Worm (Caenorhabditis elegans): ENCODE data around the gene K05F1.10.
"Not testable (repeated sequence)": the region's sequence is repeated elsewhere in the genome, so short reads cannot be mapped to it uniquely, and the experiment has no call there.

The K05F1.10 gene

DNA sequence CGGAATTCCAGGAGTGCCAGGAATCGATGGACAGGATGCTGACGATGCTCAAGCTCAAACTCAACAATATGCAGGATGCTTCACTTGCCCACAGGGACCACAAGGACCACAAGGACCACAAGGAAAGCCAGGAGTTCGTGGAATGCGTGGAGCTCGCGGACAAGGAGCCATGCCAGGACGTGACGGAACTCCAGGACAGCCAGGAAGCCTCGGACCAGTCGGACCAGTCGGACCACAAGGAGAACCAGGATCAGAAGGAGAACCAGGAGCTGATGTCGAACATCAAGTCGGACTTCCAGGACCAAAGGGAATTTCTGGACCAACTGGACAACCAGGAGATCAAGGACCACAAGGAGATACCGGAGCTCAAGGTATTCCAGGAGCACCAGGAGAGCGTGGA is 26.1 kb upstream of the K05F1.10 start:
- TF ChIP-seq him-1 (tag; optimal IDR thresholded peaks at IDR 0.05): no peak
- no peak for TF ChIP-seq dao-5 (tag; optimal IDR thresholded peaks at IDR 0.05)
- TF ChIP-seq W03F9.2 (tag; optimal IDR thresholded peaks at IDR 0.05): no peak

DNA sequence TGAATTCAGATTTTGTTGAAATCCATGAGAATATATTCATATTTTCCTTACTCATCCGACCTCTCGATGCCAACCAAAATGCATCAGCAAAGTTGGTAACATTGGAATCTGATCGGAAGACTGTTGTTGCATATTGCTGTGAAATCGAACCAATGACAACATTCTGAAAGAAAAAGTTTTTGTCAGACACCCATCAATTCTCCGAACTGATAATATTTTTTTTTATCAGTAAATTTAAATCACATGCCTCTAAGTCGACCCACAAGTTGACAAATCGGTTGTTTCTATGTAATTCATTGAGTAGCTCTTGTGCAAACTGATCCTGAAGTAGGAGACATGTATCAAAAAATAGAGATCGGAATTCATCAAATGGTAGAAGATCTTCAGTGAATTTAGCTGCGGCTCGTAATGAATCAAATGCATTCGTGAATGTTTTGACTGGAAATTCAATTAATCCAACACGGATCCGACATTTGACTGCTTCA is 24.7 kb upstream of the K05F1.10 start, which contains the start of gene col-74:
Gene col-74, plus strand, starts transcription at position 435 of the 485 bp plus-strand sequence.
- no peak for TF ChIP-seq him-1 (tag; optimal IDR thresholded peaks at IDR 0.05)
- no peak for TF ChIP-seq dao-5 (tag; optimal IDR thresholded peaks at IDR 0.05)
- no peak for TF ChIP-seq W03F9.2 (tag; optimal IDR thresholded peaks at IDR 0.05)

DNA sequence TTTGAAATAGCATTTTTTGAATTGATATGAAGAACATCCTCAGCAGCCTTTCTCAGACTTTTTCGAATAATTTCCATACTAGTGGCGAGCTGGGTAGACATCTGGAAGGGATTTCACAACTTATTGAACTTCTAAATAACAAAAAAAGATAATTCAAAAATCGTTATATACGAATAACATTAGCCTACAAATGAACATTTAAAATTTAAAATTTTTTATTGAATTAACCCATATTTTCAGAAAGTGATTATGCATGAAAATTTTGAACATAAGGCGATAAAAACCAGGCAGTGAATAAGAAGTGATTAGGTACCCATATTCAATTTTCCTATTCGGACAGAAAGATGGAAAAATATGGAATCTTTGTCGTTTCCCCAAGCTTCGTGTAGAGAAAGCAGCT is 23.2 kb upstream of the K05F1.10 start, which contains the start of gene ZK1248.11:
Gene ZK1248.11, minus strand, starts transcription at position 101 of the 400 bp plus-strand sequence.
- no peak for TF ChIP-seq dao-5 (tag; optimal IDR thresholded peaks at IDR 0.05)
- TF ChIP-seq W03F9.2 (tag; optimal IDR thresholded peaks at IDR 0.05): no peak
- no peak for TF ChIP-seq him-1 (tag; optimal IDR thresholded peaks at IDR 0.05)

DNA sequence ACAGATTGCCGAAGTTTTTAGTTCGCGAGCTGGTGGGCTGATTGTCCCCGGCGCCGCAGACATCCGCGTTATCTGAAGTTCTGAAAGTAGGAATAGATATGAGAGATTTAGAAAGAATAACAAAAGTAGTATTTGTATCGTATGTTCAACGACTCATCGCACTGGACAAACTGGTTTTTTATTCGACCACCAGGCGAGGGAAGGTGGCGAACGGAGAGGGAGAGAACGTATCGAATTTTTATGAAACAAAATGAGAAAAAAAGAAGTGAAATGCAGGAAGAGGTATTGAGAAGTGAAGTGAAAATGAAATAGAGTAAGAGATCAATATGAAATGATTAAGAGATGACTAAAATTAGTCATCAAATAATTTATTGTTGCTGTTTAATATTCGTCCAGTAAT is 22.1 kb upstream of the K05F1.10 start, which contains the start of gene tbc-2:
Gene tbc-2, minus strand, starts transcription at position 80 of the 400 bp plus-strand sequence.
- no peak for TF ChIP-seq him-1 (tag; optimal IDR thresholded peaks at IDR 0.05)
- no peak for TF ChIP-seq W03F9.2 (tag; optimal IDR thresholded peaks at IDR 0.05)
- no peak for TF ChIP-seq dao-5 (tag; optimal IDR thresholded peaks at IDR 0.05)

DNA sequence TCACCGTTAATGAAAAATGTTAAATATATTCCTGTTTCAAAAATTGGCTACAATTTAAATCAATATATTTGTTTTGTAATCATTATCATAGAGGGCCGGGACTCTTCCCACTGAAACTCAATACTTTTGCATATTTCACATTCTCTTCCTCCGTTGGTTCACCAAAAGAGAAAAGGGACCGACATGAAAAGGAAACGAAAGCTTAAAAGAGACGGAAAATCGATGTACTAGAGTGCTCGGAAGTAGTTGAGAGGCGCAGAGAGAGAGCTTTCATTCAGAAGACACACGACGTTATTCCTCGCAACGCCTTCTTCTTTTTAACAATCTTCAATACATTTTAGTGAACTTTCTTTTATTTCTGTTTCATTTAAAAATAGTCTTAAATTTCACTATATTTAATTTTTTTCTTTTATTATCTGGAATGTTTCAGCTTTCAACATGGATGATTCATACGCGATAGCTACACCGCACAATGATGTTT is 15.0 kb upstream of the K05F1.10 start, which contains the start of gene ehs-1:
Gene ehs-1, plus strand, starts transcription at position 431 of the 481 bp plus-strand sequence.
- no peak for TF ChIP-seq dao-5 (tag; optimal IDR thresholded peaks at IDR 0.05)

DNA sequence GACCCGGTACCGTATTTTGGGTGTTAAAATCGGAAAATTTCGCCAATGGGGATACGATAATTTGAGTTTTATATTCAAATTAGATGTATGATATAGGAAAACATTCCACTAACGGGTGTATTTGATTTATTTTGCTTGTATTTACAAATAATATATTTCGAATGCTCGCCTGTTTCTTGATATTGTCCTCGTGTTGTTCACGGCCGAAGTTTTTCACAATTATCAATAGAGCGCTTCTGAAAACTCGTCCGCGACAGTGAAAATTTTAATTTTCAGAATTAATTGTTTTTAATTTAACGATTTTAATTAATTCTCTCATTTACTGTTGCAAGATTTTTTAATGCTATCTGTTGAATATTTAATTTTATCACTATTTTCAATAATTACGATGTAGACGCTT is 14.4 kb upstream of the K05F1.10 start:
- TF ChIP-seq W03F9.2 (tag; optimal IDR thresholded peaks at IDR 0.05): peak; percentile 61
- no peak for TF ChIP-seq dao-5 (tag; optimal IDR thresholded peaks at IDR 0.05)

DNA sequence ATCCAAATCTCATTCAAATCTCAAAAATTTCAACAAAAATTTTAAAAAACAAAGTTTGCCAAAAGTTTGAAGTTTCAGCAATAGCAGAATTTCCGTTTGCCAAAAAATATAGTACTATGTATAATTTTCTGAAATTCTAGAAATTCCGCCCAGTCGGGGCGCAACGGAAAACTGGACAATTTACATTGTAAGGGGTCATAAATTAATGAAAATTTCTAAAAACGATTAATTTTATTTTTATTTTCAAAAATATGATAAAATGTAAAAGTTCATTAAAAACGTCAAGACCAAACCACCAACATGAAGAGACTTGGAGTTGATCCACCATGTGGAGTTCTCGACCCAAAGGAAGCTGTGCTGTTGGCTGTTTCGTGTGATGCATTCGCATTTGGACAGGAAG is 13.0 kb upstream of the K05F1.10 start, which contains the start of gene ZK1248.4:
Gene ZK1248.4, plus strand, starts transcription at position 301 of the 400 bp plus-strand sequence.
- TF ChIP-seq dao-5 (tag; optimal IDR thresholded peaks at IDR 0.05) (no peak), him-1 (tag; optimal IDR thresholded peaks at IDR 0.05) (no peak), W03F9.2 (tag; optimal IDR thresholded peaks at IDR 0.05) (no peak)

DNA sequence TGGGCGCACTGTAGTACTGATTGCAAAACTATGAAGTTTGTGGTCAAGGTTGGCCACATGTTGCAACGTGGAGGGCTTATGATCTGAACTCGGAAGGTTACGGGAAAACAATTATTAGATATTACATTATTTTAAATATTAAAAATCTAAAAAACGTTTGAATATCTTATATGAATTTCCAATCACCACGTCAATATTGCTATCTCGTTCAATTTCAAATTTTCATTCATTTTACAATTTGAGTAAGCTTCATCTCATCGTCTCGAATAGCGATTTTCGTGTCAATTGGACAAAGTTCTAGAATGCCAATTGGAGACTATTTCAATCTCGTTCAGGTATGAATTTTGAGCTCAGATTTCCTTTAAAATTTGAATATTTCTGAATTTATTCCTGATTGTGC is 11.1 kb upstream of the K05F1.10 start, which contains the start of gene ZK1248.20:
Gene ZK1248.20, plus strand, starts transcription at position 301 of the 400 bp plus-strand sequence.
- TF ChIP-seq dao-5 (tag; optimal IDR thresholded peaks at IDR 0.05) (no peak), W03F9.2 (tag; optimal IDR thresholded peaks at IDR 0.05) (no peak), him-1 (tag; optimal IDR thresholded peaks at IDR 0.05) (no peak)

DNA sequence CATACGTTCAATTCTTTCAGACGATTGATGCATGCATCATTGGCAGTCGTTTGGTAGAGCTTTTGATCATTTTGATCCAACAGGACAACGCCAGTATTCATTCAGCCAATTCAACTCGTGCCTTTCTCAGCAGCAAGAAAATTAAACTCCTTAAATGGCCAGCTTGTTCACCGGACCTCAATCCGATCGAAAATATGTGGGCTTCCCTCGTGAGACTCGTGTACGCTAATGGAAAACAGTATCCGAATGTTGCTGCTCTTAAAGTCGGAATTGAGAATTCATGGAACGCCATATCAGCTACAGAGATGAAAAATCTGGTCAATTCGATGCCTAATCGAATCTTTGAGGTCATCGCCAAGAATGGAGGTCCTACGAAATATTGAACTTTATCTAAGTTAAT is 10.1 kb upstream of the K05F1.10 start, which contains the start of gene wago-5:
Gene wago-5, minus strand, starts transcription at position 101 of the 400 bp plus-strand sequence.
- TF ChIP-seq him-1, dao-5, W03F9.2 (tag; optimal IDR thresholded peaks at IDR 0.05): not testable (repeated sequence)

DNA sequence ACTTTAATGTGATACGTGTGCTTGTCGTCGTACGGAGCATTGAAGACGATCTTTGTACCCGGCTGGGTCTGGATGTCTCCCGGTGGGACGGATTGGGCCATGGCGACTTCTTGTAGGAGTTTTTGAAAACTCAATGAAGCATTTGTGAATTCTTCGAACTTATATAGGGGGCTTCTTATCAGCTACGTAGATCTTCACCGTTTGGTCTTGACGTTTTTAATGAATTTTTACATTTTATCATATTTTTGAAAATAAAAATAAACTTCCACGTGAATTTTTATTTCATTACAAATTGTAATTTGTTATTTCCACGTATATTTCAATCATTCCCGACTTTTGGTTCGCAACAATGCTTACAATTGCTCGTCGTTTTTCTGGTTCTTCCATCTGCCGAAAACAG is 5.0 kb upstream of the K05F1.10 start, which contains the start of the genes msp-64 and ZK1248.5:
Gene msp-64, minus strand, starts transcription at position 101 of the 400 bp plus-strand sequence.
Gene ZK1248.5, plus strand, starts transcription at position 285 of the 400 bp plus-strand sequence.
- no peak for TF ChIP-seq dao-5 (tag; optimal IDR thresholded peaks at IDR 0.05)
- no peak for TF ChIP-seq W03F9.2 (tag; optimal IDR thresholded peaks at IDR 0.05)
- TF ChIP-seq him-1 (tag; optimal IDR thresholded peaks at IDR 0.05): no peak

DNA sequence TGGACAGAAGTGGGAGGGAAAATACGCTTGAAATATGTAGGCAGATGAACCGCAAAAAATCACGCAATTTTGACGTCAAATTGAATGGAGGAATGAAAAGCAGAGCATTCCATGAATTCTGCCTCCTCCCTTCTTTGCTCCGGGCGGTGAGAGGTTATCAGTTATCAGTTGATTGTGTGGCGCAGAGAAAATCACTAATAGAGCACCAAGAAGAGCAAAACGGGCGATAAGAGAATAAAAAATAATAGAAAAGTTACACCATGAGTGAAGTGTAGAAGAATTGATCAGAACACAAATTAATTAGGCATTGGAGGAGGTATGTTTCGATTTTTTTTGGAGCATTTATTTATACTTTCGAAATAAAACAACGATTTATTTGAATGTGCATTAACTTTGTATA is 1.3 kb upstream of the K05F1.10 start:
- TF ChIP-seq him-1 (tag; optimal IDR thresholded peaks at IDR 0.05): no peak
- TF ChIP-seq dao-5 (tag; optimal IDR thresholded peaks at IDR 0.05): no peak
- TF ChIP-seq W03F9.2 (tag; optimal IDR thresholded peaks at IDR 0.05): no peak

DNA sequence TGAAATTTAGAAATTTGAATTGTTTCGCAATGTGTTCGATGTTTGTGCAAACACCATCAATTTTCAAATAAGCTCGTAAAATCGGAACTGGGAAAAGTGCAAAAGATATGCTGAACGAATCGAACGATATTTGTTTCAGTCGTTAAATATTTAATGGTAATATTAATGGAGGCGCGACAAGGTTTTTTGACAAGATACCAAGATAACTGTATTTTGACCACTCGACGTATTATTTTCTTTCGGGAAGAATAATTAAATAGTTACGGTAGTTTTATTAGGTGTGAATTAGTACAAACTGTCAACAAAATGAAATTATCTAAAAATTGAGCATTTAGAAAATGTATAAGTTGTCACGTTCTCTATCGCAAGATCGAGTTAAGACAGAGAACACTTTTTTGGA is 985 bp downstream of the K05F1.10 start:
- TF ChIP-seq dao-5 (tag; optimal IDR thresholded peaks at IDR 0.05) (no peak), him-1 (tag; optimal IDR thresholded peaks at IDR 0.05) (no peak), W03F9.2 (tag; optimal IDR thresholded peaks at IDR 0.05) (no peak)

DNA sequence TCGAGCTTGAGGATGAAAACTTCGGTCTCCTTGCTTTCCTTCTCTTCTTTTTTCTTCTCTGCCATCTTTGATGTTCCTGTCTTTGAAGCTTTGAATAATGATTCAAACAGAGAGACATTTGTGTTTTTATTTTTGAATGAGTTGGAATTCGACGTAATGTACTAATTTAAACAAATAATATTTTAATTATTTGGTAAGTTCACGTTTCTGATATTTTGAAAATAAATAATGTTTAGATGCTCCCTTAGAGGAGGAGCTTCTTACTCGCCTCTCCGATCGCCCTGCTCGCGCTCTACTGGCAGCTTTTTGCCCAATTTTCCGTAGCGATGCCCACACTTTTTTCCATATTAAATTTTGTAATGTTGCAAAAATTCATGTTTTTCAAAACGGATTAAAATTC is 4.2 kb downstream of the K05F1.10 start, which contains the start of the genes K05F1.9 and K05F1.1:
Gene K05F1.9, minus strand, starts transcription at position 101 of the 400 bp plus-strand sequence.
Gene K05F1.1, plus strand, starts transcription at position 308 of the 400 bp plus-strand sequence.
- no peak for TF ChIP-seq dao-5 (tag; optimal IDR thresholded peaks at IDR 0.05)
- TF ChIP-seq W03F9.2 (tag; optimal IDR thresholded peaks at IDR 0.05): no peak
- TF ChIP-seq him-1 (tag; optimal IDR thresholded peaks at IDR 0.05): no peak

DNA sequence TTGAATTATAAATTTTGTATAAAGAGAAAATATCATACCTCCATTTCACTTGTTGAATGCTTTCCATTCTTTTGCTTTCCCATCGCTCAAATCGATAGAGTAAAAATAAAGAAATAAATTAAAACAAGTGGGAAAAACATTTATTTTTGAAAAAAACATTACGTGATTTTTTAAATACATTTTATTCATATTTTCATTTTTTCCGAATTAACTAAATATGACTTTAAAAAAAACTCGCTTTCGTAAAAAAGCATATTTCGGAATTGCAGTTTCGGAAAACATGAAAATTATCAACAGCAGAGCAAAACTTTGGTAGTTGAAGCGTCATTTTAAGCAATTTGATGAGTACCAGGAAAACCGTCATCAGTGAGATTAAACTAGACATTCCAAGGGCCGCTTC is 5.7 kb downstream of the K05F1.10 start, which contains the start of gene K05F1.8:
Gene K05F1.8, minus strand, starts transcription at position 101 of the 400 bp plus-strand sequence.
- no peak for TF ChIP-seq W03F9.2 (tag; optimal IDR thresholded peaks at IDR 0.05)
- no peak for TF ChIP-seq dao-5 (tag; optimal IDR thresholded peaks at IDR 0.05)
- no peak for TF ChIP-seq him-1 (tag; optimal IDR thresholded peaks at IDR 0.05)
